Fruit fly (Drosophila melanogaster): Measurements from ENCODE around the gene CG6678.

The CG6678 gene

DNA sequence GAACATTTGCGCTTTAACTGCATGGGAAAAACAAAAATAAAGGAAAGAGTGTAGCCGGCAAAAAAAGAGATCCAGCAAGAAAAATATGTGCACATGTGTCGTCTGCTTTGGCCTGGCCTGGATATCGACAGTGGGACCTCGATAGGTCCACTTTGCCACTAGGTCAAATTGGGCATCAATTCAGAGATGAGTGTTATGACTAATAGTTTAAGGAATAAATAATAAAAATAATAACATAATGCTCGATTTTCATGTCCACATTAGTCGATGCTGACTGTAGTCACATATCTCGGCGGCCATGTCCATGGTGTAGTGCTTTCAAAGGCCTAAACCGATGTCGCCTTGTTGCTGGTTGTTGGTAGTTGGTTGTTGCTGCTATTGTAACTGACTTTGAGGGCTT, 10.7 kb downstream of the CG6678 start:
- TF ChIP-seq gl (tag; optimal IDR thresholded peaks at IDR 0.05) (peak; percentile 94), CG8159 (tag; optimal IDR thresholded peaks at IDR 0.05) (peak; percentile 95), CG14655 (GFP tag; optimal IDR thresholded peaks at IDR 0.05) (peak; percentile 97), Ets98B (GFP tag; IDR thresholded peaks at IDR 0.05) (peak; percentile 97), CG17806 (tag; optimal IDR thresholded peaks at IDR 0.05) (peak; percentile 97), Snoo (tag; optimal IDR thresholded peaks at IDR 0.05) (peak; percentile 83), CG8301 (tag; optimal IDR thresholded peaks at IDR 0.05) (peak; percentile 96), Pif1B (GFP tag; optimal IDR thresholded peaks at IDR 0.05) (peak; percentile 96), CG34367 (tag; optimal IDR thresholded peaks at IDR 0.05) (peak; percentile 95), CG32121 (GFP tag; IDR thresholded peaks at IDR 0.05) (peak; percentile 88), EcR (GFP tag; optimal IDR thresholded peaks at IDR 0.05) (peak; percentile 47), CG9948 (tag; optimal IDR thresholded peaks at IDR 0.05) (peak; percentile 96), CG10348 (GFP tag; IDR thresholded peaks at IDR 0.05) (peak; percentile 73), CG12605 (GFP tag; IDR thresholded peaks at IDR 0.05) (peak; percentile 96), rn (GFP tag; IDR thresholded peaks at IDR 0.05) (peak; percentile 88), CG13204 (GFP tag; optimal IDR thresholded peaks at IDR 0.05) (peak; percentile 94), D1 (tag; optimal IDR thresholded peaks at IDR 0.05) (peak; percentile 89), Pif1A (GFP tag; optimal IDR thresholded peaks at IDR 0.05) (peak; percentile 97), CG15710 (tag; optimal IDR thresholded peaks at IDR 0.05) (peak; percentile 96), CG4496 (GFP tag; IDR thresholded peaks at IDR 0.05) (peak; percentile 98), fd96Ca (GFP tag; IDR thresholded peaks at IDR 0.05) (peak; percentile 97)

- TF ChIP-seq CG12605 (GFP tag; IDR thresholded peaks at IDR 0.05) (no peak), CG34367 (tag; optimal IDR thresholded peaks at IDR 0.05) (no peak), Pif1A (GFP tag; optimal IDR thresholded peaks at IDR 0.05) (no peak), D1 (tag; optimal IDR thresholded peaks at IDR 0.05) (no peak), CG14655 (GFP tag; optimal IDR thresholded peaks at IDR 0.05) (no peak), EcR (GFP tag; optimal IDR thresholded peaks at IDR 0.05) (peak; percentile 78), Snoo (tag; optimal IDR thresholded peaks at IDR 0.05) (no peak)
Measured at dm6 chr3R:21898758-21899157, 11.9 kb downstream of the CG6678 start.

- TF ChIP-seq CG32121 (GFP tag; IDR thresholded peaks at IDR 0.05) (no peak), rn (GFP tag; IDR thresholded peaks at IDR 0.05) (no peak), EcR (GFP tag; optimal IDR thresholded peaks at IDR 0.05) (no peak), CG15710 (tag; optimal IDR thresholded peaks at IDR 0.05) (peak; percentile 72), D1 (tag; optimal IDR thresholded peaks at IDR 0.05) (peak; percentile 51), CG13204 (GFP tag; optimal IDR thresholded peaks at IDR 0.05) (peak; percentile 28), Ets98B (GFP tag; IDR thresholded peaks at IDR 0.05) (peak; percentile 33; the same call in 1 of the 2 replicates), CG8301 (tag; optimal IDR thresholded peaks at IDR 0.05) (peak; percentile 79), CG4496 (GFP tag; IDR thresholded peaks at IDR 0.05) (peak; percentile 45; the same call in 1 of the 3 replicates), Pif1B (GFP tag; optimal IDR thresholded peaks at IDR 0.05) (peak; percentile 58), Pif1A (GFP tag; optimal IDR thresholded peaks at IDR 0.05) (peak; percentile 57), CG8159 (tag; optimal IDR thresholded peaks at IDR 0.05) (peak; percentile 87), CG12605 (GFP tag; IDR thresholded peaks at IDR 0.05) (peak; percentile 42; the same call in 1 of the 2 replicates), CG10348 (GFP tag; IDR thresholded peaks at IDR 0.05) (no peak), Snoo (tag; optimal IDR thresholded peaks at IDR 0.05) (peak; percentile 51), CG9948 (tag; optimal IDR thresholded peaks at IDR 0.05) (peak; percentile 76), CG17806 (tag; optimal IDR thresholded peaks at IDR 0.05) (peak; percentile 84), gl (tag; optimal IDR thresholded peaks at IDR 0.05) (peak; percentile 53), CG14655 (GFP tag; optimal IDR thresholded peaks at IDR 0.05) (peak; percentile 89), fd96Ca (GFP tag; IDR thresholded peaks at IDR 0.05) (no peak), CG34367 (tag; optimal IDR thresholded peaks at IDR 0.05) (peak; percentile 24)
Measured at dm6 chr3R:21899170-21899575, 12.3 kb downstream of the CG6678 start.

DNA sequence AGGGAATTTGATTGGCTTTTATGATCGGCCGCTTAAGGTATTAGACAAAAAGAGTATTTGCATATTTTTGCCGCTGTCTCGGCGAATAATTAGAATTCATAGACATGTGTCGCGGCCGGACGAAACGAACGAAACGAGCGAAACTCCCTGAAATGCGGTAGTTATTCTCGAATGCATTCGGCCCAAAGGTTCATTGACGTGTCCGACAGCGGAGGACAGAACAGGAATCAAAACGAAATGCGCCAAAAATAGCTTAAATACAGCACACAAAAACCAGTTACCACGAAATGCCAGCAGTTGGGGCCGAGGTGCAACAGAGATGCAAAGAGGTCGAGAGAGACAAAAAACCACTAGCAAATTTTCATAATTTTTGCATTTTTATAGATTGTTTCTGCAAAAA, 17.5 kb downstream of the CG6678 start:
- TF ChIP-seq CG15710 (tag; optimal IDR thresholded peaks at IDR 0.05) (peak; percentile 2), CG14655 (GFP tag; optimal IDR thresholded peaks at IDR 0.05) (peak; percentile 5), EcR (GFP tag; optimal IDR thresholded peaks at IDR 0.05) (peak; percentile 90), gl (tag; optimal IDR thresholded peaks at IDR 0.05) (no peak)

DNA sequence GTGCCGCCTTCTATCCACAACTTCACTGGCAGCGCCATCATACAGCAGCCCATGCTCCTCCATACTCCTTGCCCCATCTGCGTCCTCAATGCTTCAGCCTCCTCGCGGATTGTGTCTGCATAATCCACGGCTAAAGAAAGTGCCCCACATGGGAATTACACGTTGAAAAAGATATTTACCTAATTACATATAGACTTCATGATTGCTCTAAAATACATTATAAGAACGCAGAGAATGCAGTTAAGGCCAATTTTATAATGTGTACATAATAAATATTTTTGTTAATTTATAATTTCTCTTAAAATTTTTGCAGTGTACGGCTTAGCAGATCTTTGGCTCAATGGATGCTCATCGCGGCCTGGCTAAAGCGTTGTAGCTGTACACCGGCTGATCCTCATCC, 18.8 kb downstream of the CG6678 start:
- TF ChIP-seq CG10348 (GFP tag; IDR thresholded peaks at IDR 0.05) (no peak), Snoo (tag; optimal IDR thresholded peaks at IDR 0.05) (peak; percentile 81), CG8159 (tag; optimal IDR thresholded peaks at IDR 0.05) (peak; percentile 88), rn (GFP tag; IDR thresholded peaks at IDR 0.05) (peak; percentile 78), fd96Ca (GFP tag; IDR thresholded peaks at IDR 0.05) (peak; percentile 82; the same call in 2 of the 3 replicates), Pif1B (GFP tag; optimal IDR thresholded peaks at IDR 0.05) (peak; percentile 85), CG13204 (GFP tag; optimal IDR thresholded peaks at IDR 0.05) (peak; percentile 57), Ets98B (GFP tag; IDR thresholded peaks at IDR 0.05) (peak; percentile 90), CG12605 (GFP tag; IDR thresholded peaks at IDR 0.05) (peak; percentile 83), CG9948 (tag; optimal IDR thresholded peaks at IDR 0.05) (peak; percentile 94), CG34367 (tag; optimal IDR thresholded peaks at IDR 0.05) (peak; percentile 87), D1 (tag; optimal IDR thresholded peaks at IDR 0.05) (peak; percentile 84), Pif1A (GFP tag; optimal IDR thresholded peaks at IDR 0.05) (peak; percentile 87), gl (tag; optimal IDR thresholded peaks at IDR 0.05) (peak; percentile 65), CG15710 (tag; optimal IDR thresholded peaks at IDR 0.05) (peak; percentile 89), CG8301 (tag; optimal IDR thresholded peaks at IDR 0.05) (peak; percentile 94), CG14655 (GFP tag; optimal IDR thresholded peaks at IDR 0.05) (peak; percentile 94), EcR (GFP tag; optimal IDR thresholded peaks at IDR 0.05) (peak; percentile 6), CG32121 (GFP tag; IDR thresholded peaks at IDR 0.05) (peak; percentile 83), CG17806 (tag; optimal IDR thresholded peaks at IDR 0.05) (peak; percentile 91), CG4496 (GFP tag; IDR thresholded peaks at IDR 0.05) (peak; percentile 91)

- no peak for TF ChIP-seq Pif1B (GFP tag; optimal IDR thresholded peaks at IDR 0.05)
- peak; percentile 39 for TF ChIP-seq CG9948 (tag; optimal IDR thresholded peaks at IDR 0.05)
- peak; percentile 76 for TF ChIP-seq CG14655 (GFP tag; optimal IDR thresholded peaks at IDR 0.05)
- no peak for TF ChIP-seq D1 (tag; optimal IDR thresholded peaks at IDR 0.05)
- peak; percentile 50 for TF ChIP-seq CG8301 (tag; optimal IDR thresholded peaks at IDR 0.05)
- peak; percentile 4 for TF ChIP-seq CG17806 (tag; optimal IDR thresholded peaks at IDR 0.05)
Measured at dm6 chr3R:21906867-21907266, 20.0 kb downstream of the CG6678 start.

Data from whole organism, pupa.